Worm (Caenorhabditis elegans) whole organism, late embryonic: ENCODE measurements around the gene T28C6.8.
"Not testable (repeated sequence)": the region's sequence is repeated elsewhere in the genome, so short reads cannot be mapped to it uniquely, and the experiment has no call there.

Source experiments
- C08G9.2 ChIP-seq: sonication (generic microtip); optimal IDR thresholded peaks from 2 replicates; lab custom pipeline; 2016; ENCODE audit warnings: mild to moderate bottlenecking, missing genetic modification characterization, moderate library complexity, missing compliant biosample characterization
- F13H6.1 ChIP-seq: sonication (generic microtip); optimal IDR thresholded peaks from 2 replicates; lab custom pipeline; 2016; ENCODE audit warnings: missing genetic modification characterization, missing compliant biosample characterization
- K09A11.1 ChIP-seq: sonication (generic microtip); optimal IDR thresholded peaks from 2 replicates; lab custom pipeline; 2017; ENCODE audit warnings: antibody characterized with exemption, mild to moderate bottlenecking, missing genetic modification characterization, missing compliant biosample characterization; ENCODE audit not compliant: insufficient read depth
- Y22D7AL.16 ChIP-seq: sonication (generic microtip); optimal IDR thresholded peaks from 2 replicates; lab custom pipeline; 2016; ENCODE audit warnings: missing genetic modification characterization, missing compliant biosample characterization
- ceh-2 ChIP-seq: sonication (generic microtip); optimal IDR thresholded peaks from 2 replicates; lab custom pipeline; 2016; ENCODE audit warnings: missing genotype, missing genetic modification characterization, missing compliant biosample characterization
- ceh-22 ChIP-seq: sonication (generic microtip); optimal IDR thresholded peaks from 2 replicates; lab custom pipeline; 2017; ENCODE audit warnings: missing biosample characterization, missing genetic modification characterization
- ceh-24 ChIP-seq: sonication (generic microtip); optimal IDR thresholded peaks from 2 replicates; lab custom pipeline; 2016; ENCODE audit warnings: mild to moderate bottlenecking, missing genetic modification characterization, missing compliant biosample characterization
- ceh-31 ChIP-seq: sonication (generic microtip); optimal IDR thresholded peaks from 2 replicates; lab custom pipeline; 2016; ENCODE audit warnings: missing genetic modification characterization, missing compliant biosample characterization
- ceh-45 ChIP-seq: fragments of 200-800 bp; sonication (Bioruptor generic); IDR thresholded peaks from 2 replicates; pipeline ENCODE4 v1.3.6; 2022; ENCODE audit warnings: missing genetic modification reagents, missing genetic modification characterization, missing compliant biosample characterization
- ceh-48 ChIP-seq: sonication (generic microtip); optimal IDR thresholded peaks from 2 replicates; lab custom pipeline; 2016; ENCODE audit warnings: missing genetic modification characterization, inconsistent platforms, missing compliant biosample characterization
- ceh-9 ChIP-seq: sonication (generic microtip); optimal IDR thresholded peaks from 2 replicates; lab custom pipeline; 2016; ENCODE audit warnings: mild to moderate bottlenecking, missing genetic modification characterization, inconsistent platforms, missing compliant biosample characterization
- dmd-4 ChIP-seq: sonication (generic microtip); optimal IDR thresholded peaks from 2 replicates; lab custom pipeline; 2016; ENCODE audit warnings: borderline replicate concordance, missing genetic modification characterization, missing compliant biosample characterization
- dve-1 ChIP-seq: sonication (generic microtip); optimal IDR thresholded peaks from 2 replicates; lab custom pipeline; 2017; ENCODE audit warnings: antibody characterized with exemption, mild to moderate bottlenecking, missing genetic modification characterization, missing compliant biosample characterization
- elt-2 ChIP-seq: sonication (generic microtip); optimal IDR thresholded peaks from 2 replicates; lab custom pipeline; 2016; ENCODE audit warnings: missing genetic modification reagents, missing genetic modification characterization, missing compliant biosample characterization
- ets-4 ChIP-seq: sonication (generic microtip); optimal IDR thresholded peaks from 2 replicates; lab custom pipeline; 2016; ENCODE audit warnings: missing genetic modification characterization, missing compliant biosample characterization
- eyg-1 ChIP-seq: sonication (generic microtip); optimal IDR thresholded peaks from 2 replicates; lab custom pipeline; 2016; ENCODE audit warnings: missing genotype, missing genetic modification characterization, missing compliant biosample characterization
- fax-1 ChIP-seq: sonication (generic microtip); optimal IDR thresholded peaks from 2 replicates; lab custom pipeline; 2016; ENCODE audit warnings: missing genotype, missing genetic modification characterization, missing compliant biosample characterization
- fkh-10 ChIP-seq: fragments of 150-350 bp; optimal IDR thresholded peaks from 2 replicates; lab custom pipeline; 2014; ENCODE audit warnings: missing biosample characterization, missing genetic modification reagents, missing genetic modification characterization
- fkh-6 ChIP-seq: sonication (generic microtip); optimal IDR thresholded peaks from 2 replicates; lab custom pipeline; 2016; ENCODE audit warnings: missing genetic modification characterization, missing compliant biosample characterization
- hlh-15 ChIP-seq: sonication (generic microtip); optimal IDR thresholded peaks from 2 replicates; lab custom pipeline; 2016; ENCODE audit warnings: missing genetic modification characterization, missing compliant biosample characterization
- hlh-30 ChIP-seq: sonication (generic microtip); optimal IDR thresholded peaks from 2 replicates; lab custom pipeline; 2017; ENCODE audit warnings: antibody characterized with exemption, missing genetic modification characterization, missing compliant biosample characterization; ENCODE audit not compliant: insufficient read depth
- hlh-6 ChIP-seq: sonication (generic microtip); optimal IDR thresholded peaks from 2 replicates; lab custom pipeline; 2016; ENCODE audit warnings: missing genotype, missing genetic modification characterization, missing compliant biosample characterization
- lim-6 ChIP-seq: sonication (generic microtip); optimal IDR thresholded peaks from 2 replicates; lab custom pipeline; 2016; ENCODE audit warnings: missing genetic modification characterization, missing compliant biosample characterization
- mec-3 ChIP-seq: sonication (generic microtip); optimal IDR thresholded peaks from 2 replicates; lab custom pipeline; 2016; ENCODE audit warnings: borderline replicate concordance, missing genetic modification characterization, missing compliant biosample characterization
- nfya-1 ChIP-seq: sonication (generic microtip); optimal IDR thresholded peaks from 2 replicates; lab custom pipeline; 2017; ENCODE audit warnings: missing genetic modification characterization, mild to moderate bottlenecking, missing compliant biosample characterization, antibody characterized with exemption, moderate library complexity
- npax-4 ChIP-seq: sonication (generic microtip); optimal IDR thresholded peaks from 2 replicates; lab custom pipeline; 2016; ENCODE audit warnings: missing genetic modification characterization, missing compliant biosample characterization
- odd-2 ChIP-seq: sonication (generic microtip); optimal IDR thresholded peaks from 2 replicates; lab custom pipeline; 2017; ENCODE audit warnings: antibody characterized with exemption, mild to moderate bottlenecking, missing genetic modification characterization, missing compliant biosample characterization
- pax-1 ChIP-seq: fragments of 150-350 bp; optimal IDR thresholded peaks from 2 replicates; lab custom pipeline; 2014; ENCODE audit warnings: missing biosample characterization, missing genetic modification characterization
- pha-2 ChIP-seq: sonication (generic microtip); optimal IDR thresholded peaks from 2 replicates; lab custom pipeline; 2017; ENCODE audit warnings: mild to moderate bottlenecking, missing genetic modification characterization, missing compliant biosample characterization
- pha-4 ChIP-seq: fragments of 150-350 bp; optimal IDR thresholded peaks from 2 replicates; lab custom pipeline; 2018; ENCODE audit warnings: missing biosample characterization, missing genetic modification reagents, missing genetic modification characterization
- pros-1 ChIP-seq: fragments of 150-350 bp; optimal IDR thresholded peaks from 2 replicates; lab custom pipeline; 2014; ENCODE audit warnings: missing biosample characterization, missing genetic modification reagents, missing genetic modification characterization
- sox-2 ChIP-seq: fragments of 200-800 bp; sonication (Bioruptor generic); IDR thresholded peaks from 2 replicates; pipeline ENCODE4 v1.3.6; 2022; ENCODE audit warnings: missing genetic modification reagents, missing genetic modification characterization, missing compliant biosample characterization
- sox-4 ChIP-seq: sonication (generic microtip); optimal IDR thresholded peaks from 2 replicates; lab custom pipeline; 2017; ENCODE audit warnings: mild to moderate bottlenecking, missing genetic modification characterization, inconsistent platforms, missing compliant biosample characterization
- tbx-2 ChIP-seq: sonication (generic microtip); optimal IDR thresholded peaks from 2 replicates; lab custom pipeline; 2016; ENCODE audit warnings: missing genetic modification characterization, missing compliant biosample characterization
- tbx-7 ChIP-seq: sonication (generic microtip); optimal IDR thresholded peaks from 2 replicates; lab custom pipeline; 2016; ENCODE audit warnings: missing genotype, missing genetic modification characterization, missing compliant biosample characterization
- ttx-3 ChIP-seq: sonication (generic microtip); optimal IDR thresholded peaks from 2 replicates; lab custom pipeline; 2016; ENCODE audit warnings: missing genetic modification reagents, missing genetic modification characterization, missing compliant biosample characterization
- unc-3 ChIP-seq, 2 experiments: fragments of 200-800 bp in 1 of 2; sonication (Bioruptor generic) in 1 of 2; sonication (generic microtip) in 1 of 2; conservative IDR thresholded peaks in 1 of 2; optimal IDR thresholded peaks in 1 of 2; 2 replicates each; pipeline versions ENCODE4 v1.3.6 to Lab custom; 2016 to 2022; ENCODE audit warnings: missing compliant biosample characterization in 2 of 2, missing genetic modification characterization in 2 of 2, missing genetic modification reagents in 1 of 2
- unc-55 ChIP-seq: sonication (generic microtip); optimal IDR thresholded peaks from 2 replicates; lab custom pipeline; 2017; ENCODE audit warnings: missing biosample characterization, missing genetic modification reagents, missing genetic modification characterization
- unc-86 ChIP-seq: sonication (generic microtip); optimal IDR thresholded peaks from 2 replicates; lab custom pipeline; 2016; ENCODE audit warnings: missing genetic modification characterization, missing compliant biosample characterization
- zip-5 ChIP-seq: sonication (generic microtip); optimal IDR thresholded peaks from 2 replicates; lab custom pipeline; 2016; ENCODE audit warnings: missing genetic modification characterization, missing compliant biosample characterization

Gene T28C6.8

ce11 chrIV:8792808-8793207, 37.7 kb downstream of the T28C6.8 start, which contains the start of gene C33D9.3:
Gene C33D9.3, minus strand, starts transcription at chrIV:8792908.
- TF ChIP-seq tbx-7 (tag; lab: Kevin White, UChicago) (no peak), elt-2 (no peak), ceh-24 (tag; lab: Kevin White, UChicago) (no peak), nfya-1 (tag; lab: Kevin White, UChicago) (no peak), C08G9.2 (tag; lab: Kevin White, UChicago) (no peak)

- no peak for TF ChIP-seq pax-1 (tag; lab: Kevin White, UChicago)
- TF ChIP-seq eyg-1 (tag; lab: Kevin White, UChicago), result no peak
- no peak for TF ChIP-seq fkh-10 (GFP tag; lab: Kevin White, UChicago)
- no peak for TF ChIP-seq pha-4
- TF ChIP-seq tbx-2, result no peak
- no peak for TF ChIP-seq nfya-1 (tag; lab: Kevin White, UChicago)
- no peak for TF ChIP-seq npax-4
- TF ChIP-seq pros-1 (tag; lab: Kevin White, UChicago), result no peak
- TF ChIP-seq ceh-9 (tag; lab: Kevin White, UChicago), result no peak
- no peak for TF ChIP-seq C08G9.2 (tag; lab: Kevin White, UChicago)
- TF ChIP-seq Y22D7AL.16, result no peak
- no peak for TF ChIP-seq ceh-2
- no peak for TF ChIP-seq ceh-22 (tag; lab: Kevin White, UChicago)
- TF ChIP-seq fkh-6 (tag; lab: Kevin White, UChicago), result no peak
- no peak for TF ChIP-seq hlh-6
- TF ChIP-seq ceh-48 (tag; lab: Kevin White, UChicago), result no peak
- TF ChIP-seq unc-55 (GFP tag; lab: Kevin White, UChicago), result no peak
- no peak for TF ChIP-seq tbx-7 (tag; lab: Kevin White, UChicago)
- no peak for TF ChIP-seq elt-2
- no peak for TF ChIP-seq ttx-3 (tag; lab: Kevin White, UChicago)
Observed at ce11 chrIV:8790144-8790543, 40.4 kb downstream of the T28C6.8 start, which contains the start of gene sru-35. Gene sru-35, minus strand, starts transcription at chrIV:8790244.

- TF ChIP-seq ets-4; C08G9.2 (tag; lab: Kevin White, UChicago); hlh-6: not testable (repeated sequence)
Observed at ce11 chrIV:8788048-8788447, 42.5 kb downstream of the T28C6.8 start, which contains the start of gene C33D9.10. Gene C33D9.10, minus strand, starts transcription at chrIV:8788148.

- TF ChIP-seq unc-55 (GFP tag; lab: Kevin White, UChicago) (peak; percentile 6), C08G9.2 (tag; lab: Kevin White, UChicago) (no peak)
Observed at ce11 chrIV:8786654-8787053, 43.9 kb downstream of the T28C6.8 start, which contains the start of gene C33D9.8. Gene C33D9.8, minus strand, starts transcription at chrIV:8786752.

- no peak for TF ChIP-seq ceh-9 (tag; lab: Kevin White, UChicago)
- no peak for TF ChIP-seq ceh-31 (tag; lab: Kevin White, UChicago)
- no peak for TF ChIP-seq F13H6.1 (tag; lab: Kevin White, UChicago)
- no peak for TF ChIP-seq sox-2
- no peak for TF ChIP-seq ceh-45 (GFP tag; lab: Robert Waterston, UW)
- peak; percentile 33 for TF ChIP-seq ceh-48 (tag; lab: Kevin White, UChicago)
- TF ChIP-seq unc-3 (GFP tag; conservative IDR thresholded peaks at IDR 0.05; lab: Robert Waterston, UW), result no peak
- no peak for TF ChIP-seq unc-3 (tag; optimal IDR thresholded peaks at IDR 0.05; lab: Kevin White, UChicago)
Observed at ce11 chrIV:8784855-8785327, 45.6 kb downstream of the T28C6.8 start, which contains the start of gene C33D9.13. Gene C33D9.13, minus strand, starts transcription at chrIV:8785277.

- TF ChIP-seq odd-2, result no peak
- TF ChIP-seq dmd-4 (tag; lab: Kevin White, UChicago), result no peak
- TF ChIP-seq hlh-15 (tag; lab: Kevin White, UChicago), result no peak
- no peak for TF ChIP-seq mec-3 (tag; lab: Kevin White, UChicago)
- TF ChIP-seq sox-4 (tag; lab: Kevin White, UChicago), result no peak
- TF ChIP-seq dve-1, result peak; percentile 66
- no peak for TF ChIP-seq ceh-45 (GFP tag; lab: Robert Waterston, UW)
- peak; percentile 17 for TF ChIP-seq unc-86 (tag; lab: Kevin White, UChicago)
- TF ChIP-seq nfya-1 (tag; lab: Kevin White, UChicago), result peak; percentile 91
- TF ChIP-seq lim-6 (tag; lab: Kevin White, UChicago), result peak; percentile 12
- TF ChIP-seq K09A11.1 (tag; lab: Kevin White, UChicago), result no peak
- no peak for TF ChIP-seq zip-5 (tag; lab: Kevin White, UChicago)
- TF ChIP-seq sox-2, result peak; percentile 82
- peak; percentile 27 for TF ChIP-seq fax-1 (tag; lab: Kevin White, UChicago)
- TF ChIP-seq hlh-30 (tag; lab: Kevin White, UChicago), result peak; percentile 91
- no peak for TF ChIP-seq tbx-7 (tag; lab: Kevin White, UChicago)
- TF ChIP-seq Y22D7AL.16, result no peak
- peak; percentile 73 for TF ChIP-seq ceh-22 (tag; lab: Kevin White, UChicago)
- TF ChIP-seq pha-2, result no peak
Observed at ce11 chrIV:8782172-8782571, 48.4 kb downstream of the T28C6.8 start.
